Worm (Caenorhabditis elegans): ENCODE data around the gene prdx-2.

- TF ChIP-seq aly-2 (tag; optimal IDR thresholded peaks at IDR 0.05) (no peak), jun-1 (tag; optimal IDR thresholded peaks at IDR 0.05) (no peak), pqm-1 (tag; optimal IDR thresholded peaks at IDR 0.05) (no peak)
Observed at ce11 chrII:5426470-5426869, 48.5 kb downstream of the prdx-2 start.
